Fruit fly (Drosophila melanogaster): ENCODE results near the gene del.
A peak's percentile ranks its signal among the peaks of the same experiment; 100 is the strongest.

Gene del

dm6 chr2L:21107651-21108489, 40.5 kb downstream of the del start:
- no peak for TF ChIP-seq CG17801 (GFP tag; optimal IDR thresholded peaks at IDR 0.05; ENCODE audit: partially characterized antibody)

- no peak for TF ChIP-seq CG17801 (GFP tag; optimal IDR thresholded peaks at IDR 0.05; ENCODE audit: partially characterized antibody)
Measured at dm6 chr2L:21105127-21105526, 43.2 kb downstream of the del start.

dm6 chr2L:21104326-21104725, 44.0 kb downstream of the del start, which contains the start of the genes CG46307 and Nhe2:
TSS of gene CG46307 (plus strand) at chr2L:21104568.
TSS of gene Nhe2 (plus strand) at chr2L:21104568.
- TF ChIP-seq CG17801 (GFP tag; optimal IDR thresholded peaks at IDR 0.05; ENCODE audit: partially characterized antibody) = no peak

dm6 chr2L:21102399-21103108, 45.8 kb downstream of the del start, which contains the start of gene CG9257:
TSS of gene CG9257 (plus strand) at chr2L:21102743.
- TF ChIP-seq CG17801 (GFP tag; optimal IDR thresholded peaks at IDR 0.05; ENCODE audit: partially characterized antibody) = no peak

- no peak for TF ChIP-seq CG17801 (GFP tag; optimal IDR thresholded peaks at IDR 0.05; ENCODE audit: partially characterized antibody)
Measured at dm6 chr2L:21097850-21098249, 50.5 kb downstream of the del start.

- TF ChIP-seq CG17801 (GFP tag; optimal IDR thresholded peaks at IDR 0.05; ENCODE audit: partially characterized antibody) = peak; percentile 74
Measured at dm6 chr2L:21096448-21096994, 51.8 kb downstream of the del start, which contains the start of gene CG34136. TSS of gene CG34136 (plus strand) at chr2L:21096922.
